Worm (Caenorhabditis elegans) whole organism, L4/young adult: ENCODE results near the gene F47E1.2.

Source experiments
- dao-5 ChIP-seq: sonication (generic microtip); optimal IDR thresholded peaks from 2 replicates; lab custom pipeline; 2016; ENCODE audit warnings: missing genotype, missing genetic modification characterization, moderate library complexity, missing compliant biosample characterization
- him-1 ChIP-seq: sonication (generic microtip); optimal IDR thresholded peaks from 2 replicates; lab custom pipeline; 2016; ENCODE audit warnings: missing genotype, missing genetic modification reagents, missing genetic modification characterization, missing compliant biosample characterization

DNA sequence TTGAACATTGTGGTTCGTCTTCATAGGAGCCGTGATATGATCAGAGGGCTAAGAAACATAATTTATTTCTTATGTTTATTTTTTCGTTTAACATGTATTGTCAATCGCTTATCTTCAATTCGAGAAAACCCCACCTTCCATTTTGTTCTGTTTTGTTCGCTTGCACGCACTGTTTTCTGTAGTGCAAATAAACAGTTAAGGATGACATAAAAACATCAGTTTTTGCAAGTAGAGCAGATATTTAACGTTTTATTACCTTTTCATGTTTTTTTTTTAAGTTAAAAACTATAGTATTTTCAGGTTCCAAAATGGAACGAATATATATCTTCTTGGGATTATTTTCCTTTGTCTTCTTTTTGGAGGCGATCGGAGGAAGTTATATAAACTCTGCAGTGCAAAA, at the start of gene F47E1.2:
- TF ChIP-seq dao-5 (tag; lab: Kevin White, UChicago) (no peak), him-1 (tag; lab: Kevin White, UChicago) (no peak)
